Worm (Caenorhabditis elegans) whole organism, mixed stage, embryonic: ENCODE results near the gene F26G1.3.

Experiments
- ces-1 ChIP-seq: fragments of 150-350 bp; optimal IDR thresholded peaks from 2 replicates; lab custom pipeline; 2014; ENCODE audit warnings: missing biosample characterization, missing genetic modification reagents, missing genetic modification characterization
- lsy-2 ChIP-seq: fragments of 150-350 bp; optimal IDR thresholded peaks from 2 replicates; lab custom pipeline; 2014; ENCODE audit warnings: missing biosample characterization, missing genetic modification characterization
- nhr-76 ChIP-seq: sonication (generic microtip); optimal IDR thresholded peaks from 2 replicates; lab custom pipeline; 2017; ENCODE audit warnings: missing biosample characterization, missing genetic modification characterization
- ztf-11 ChIP-seq: fragments of 150-350 bp; optimal IDR thresholded peaks from 2 replicates; lab custom pipeline; 2014; ENCODE audit warnings: missing biosample characterization, missing genetic modification characterization

- no peak for TF ChIP-seq lsy-2 (tag; lab: Kevin White, UChicago)
- no peak for TF ChIP-seq ces-1 (GFP tag; lab: Kevin White, UChicago)
- TF ChIP-seq ztf-11 (tag; lab: Kevin White, UChicago), result no peak
- TF ChIP-seq nhr-76 (tag; lab: Kevin White, UChicago), result no peak
Measured at ce11 chrII:4734477-4734876, 24.1 kb upstream of the F26G1.3 start.
